Worm (Caenorhabditis elegans) whole organism, L3 larva: ENCODE results near the gene T10C6.16.

ENCODE experiments used
- ceh-82 ChIP-seq: fragments of 150-350 bp; optimal IDR thresholded peaks from 2 replicates; lab custom pipeline; 2014; ENCODE audit warnings: missing biosample characterization, missing genetic modification characterization
- elt-2 ChIP-seq: sonication (generic microtip); optimal IDR thresholded peaks from 2 replicates; lab custom pipeline; 2016; ENCODE audit warnings: missing genetic modification reagents, mild to moderate bottlenecking, missing genetic modification characterization, missing compliant biosample characterization
- elt-3 ChIP-seq, 3 experiments: fragments of 150-350 bp in 1 of 3; sonication (generic microtip) in 2 of 3; optimal IDR thresholded peaks; 2 replicates in 2 of 3; 4 replicates in 1 of 3; lab custom pipeline; 2014 to 2017; ENCODE audit warnings: missing biosample characterization in 3 of 3, missing genetic modification characterization in 3 of 3
- fkh-2 ChIP-seq: fragments of 150-350 bp; optimal IDR thresholded peaks from 2 replicates; lab custom pipeline; 2014; ENCODE audit warnings: missing biosample characterization, missing genetic modification reagents, missing genetic modification characterization
- lin-39 ChIP-seq: fragments of 150-350 bp; optimal IDR thresholded peaks from 2 replicates; lab custom pipeline; 2018; ENCODE audit warnings: missing biosample characterization, missing genetic modification reagents, missing genetic modification characterization
- pqm-1 ChIP-seq: fragments of 150-350 bp; optimal IDR thresholded peaks from 2 replicates; lab custom pipeline; 2017; ENCODE audit warnings: missing biosample characterization, missing genetic modification characterization, inconsistent platforms

Gene T10C6.16

DNA sequence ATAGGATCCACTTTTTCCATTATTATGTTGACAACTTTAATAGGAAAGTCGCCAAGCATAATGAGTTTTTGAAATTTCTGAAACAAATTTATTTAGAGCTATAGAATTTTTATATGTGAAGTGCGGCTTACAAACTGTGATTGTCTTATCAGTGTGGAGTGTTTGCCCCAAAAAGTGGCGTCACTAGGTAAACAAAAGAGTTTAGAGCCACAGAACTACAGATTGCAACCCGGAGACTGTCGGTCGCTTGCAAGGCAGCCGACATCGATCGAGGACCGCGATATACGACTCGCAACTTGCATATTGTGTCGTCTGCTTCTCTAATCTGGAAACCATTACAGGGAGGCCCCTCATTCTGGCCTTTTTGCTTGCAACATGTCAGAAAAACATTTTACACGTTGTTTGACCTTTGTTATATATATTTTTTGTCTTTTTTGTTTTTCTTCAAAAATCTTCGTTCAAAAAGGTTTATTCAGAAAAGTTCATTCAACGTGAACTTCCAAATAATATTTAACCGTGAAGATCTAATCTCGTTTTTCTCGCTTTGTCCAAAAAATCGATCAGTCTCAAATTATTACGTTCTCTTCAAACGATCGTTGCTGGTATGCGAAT is 50.0 kb downstream of the T10C6.16 start, which contains the start of the genes fbxa-99 and F36G9.13:
TSS of gene fbxa-99 (minus strand) at position 122 of the 612 bp plus-strand sequence.
TSS of gene F36G9.13 (plus strand) at position 562 of the 612 bp plus-strand sequence.
- peak; percentile 65 for TF ChIP-seq pqm-1 (tag; lab: Kevin White, UChicago)
- peak; percentile 67 for TF ChIP-seq elt-2 (tag; lab: Kevin White, UChicago)
- TF ChIP-seq ceh-82 (tag; lab: Kevin White, UChicago), result no peak
- no peak for TF ChIP-seq fkh-2 (tag; lab: Kevin White, UChicago)
- no peak for TF ChIP-seq elt-3 (tag; optimal IDR thresholded peaks at IDR 0.05; lab: Kevin White, UChicago)
- no peak for TF ChIP-seq lin-39 (tag; lab: Kevin White, UChicago)
